Worm (Caenorhabditis elegans) whole organism, mixed stage, embryonic: Measurements from ENCODE around the gene F13H10.6.

Experiments
- bed-3 ChIP-seq: fragments of 200-800 bp; sonication (Bioruptor generic); optimal IDR thresholded peaks from 3 replicates; lab custom pipeline; 2018; ENCODE audit warnings: mild to moderate bottlenecking, missing genetic modification characterization, moderate library complexity, missing compliant biosample characterization
- blmp-1 ChIP-seq: fragments of 150-350 bp; optimal IDR thresholded peaks from 2 replicates; lab custom pipeline; 2014; ENCODE audit warnings: missing biosample characterization, missing genetic modification characterization
- ceh-39 ChIP-seq: fragments of 150-350 bp; optimal IDR thresholded peaks from 2 replicates; lab custom pipeline; 2014; ENCODE audit warnings: missing biosample characterization, missing genetic modification characterization
- ceh-43 ChIP-seq: fragments of 200-800 bp; sonication (Bioruptor generic); optimal IDR thresholded peaks from 2 replicates; lab custom pipeline; 2018; ENCODE audit warnings: mild to moderate bottlenecking, missing genetic modification characterization, moderate library complexity, missing compliant biosample characterization
- ceh-83 ChIP-seq: fragments of 200-800 bp; sonication (Bioruptor generic); optimal IDR thresholded peaks from 2 replicates; lab custom pipeline; 2018; ENCODE audit warnings: mild to moderate bottlenecking, missing genetic modification characterization, missing compliant biosample characterization
- ces-1 ChIP-seq: fragments of 150-350 bp; optimal IDR thresholded peaks from 2 replicates; lab custom pipeline; 2014; ENCODE audit warnings: missing biosample characterization, missing genetic modification reagents, missing genetic modification characterization
- cnd-1 ChIP-seq: fragments of 200-800 bp; sonication (Bioruptor generic); optimal IDR thresholded peaks from 2 replicates; lab custom pipeline; 2018; ENCODE audit warnings: mild to moderate bottlenecking, missing genetic modification characterization, missing compliant biosample characterization
- elt-1 ChIP-seq: sonication (generic microtip); optimal IDR thresholded peaks from 2 replicates; lab custom pipeline; 2017; ENCODE audit warnings: missing genetic modification characterization, mild to moderate bottlenecking, missing compliant biosample characterization, antibody characterized with exemption, moderate library complexity, borderline replicate concordance; ENCODE audit not compliant: insufficient read depth
- elt-3 ChIP-seq: fragments of 150-350 bp; optimal IDR thresholded peaks from 2 replicates; lab custom pipeline; 2014; ENCODE audit warnings: missing biosample characterization, missing genetic modification characterization
- flh-1 ChIP-seq: fragments of 200-800 bp; sonication (Bioruptor generic); optimal IDR thresholded peaks from 2 replicates; lab custom pipeline; 2018; ENCODE audit warnings: mild to moderate bottlenecking, missing genetic modification characterization, moderate library complexity, missing compliant biosample characterization
- ham-2 ChIP-seq: fragments of 200-800 bp; sonication (Bioruptor generic); optimal IDR thresholded peaks from 2 replicates; lab custom pipeline; 2018; ENCODE audit warnings: mild to moderate bottlenecking, missing genetic modification characterization, missing compliant biosample characterization
- hlh-1 ChIP-seq: fragments of 150-350 bp; optimal IDR thresholded peaks from 2 replicates; lab custom pipeline; 2014; ENCODE audit warnings: missing biosample characterization, missing genetic modification reagents, missing genetic modification characterization
- lin-13 ChIP-seq: fragments of 150-350 bp; optimal IDR thresholded peaks from 2 replicates; lab custom pipeline; 2014; ENCODE audit warnings: missing biosample characterization, missing genetic modification characterization
- lin-32 ChIP-seq: fragments of 200-800 bp; sonication (Bioruptor generic); optimal IDR thresholded peaks from 2 replicates; lab custom pipeline; 2018; ENCODE audit warnings: mild to moderate bottlenecking, missing genetic modification characterization, missing compliant biosample characterization
- mab-5 ChIP-seq: fragments of 150-350 bp; optimal IDR thresholded peaks from 2 replicates; lab custom pipeline; 2014; ENCODE audit warnings: missing biosample characterization, missing genetic modification characterization
- mls-2 ChIP-seq: sonication (generic microtip); optimal IDR thresholded peaks from 2 replicates; lab custom pipeline; 2016; ENCODE audit warnings: mild to moderate bottlenecking, missing genetic modification characterization, moderate library complexity, missing compliant biosample characterization
- nhr-12 ChIP-seq: fragments of 150-350 bp; optimal IDR thresholded peaks from 2 replicates; lab custom pipeline; 2014; ENCODE audit warnings: missing biosample characterization, missing genetic modification characterization
- nhr-2 ChIP-seq: fragments of 150-350 bp; optimal IDR thresholded peaks from 2 replicates; lab custom pipeline; 2014; ENCODE audit warnings: missing biosample characterization, missing genetic modification characterization
- nhr-237 ChIP-seq: fragments of 150-350 bp; optimal IDR thresholded peaks from 2 replicates; lab custom pipeline; 2014; ENCODE audit warnings: missing biosample characterization, missing genetic modification characterization
- nhr-28 ChIP-seq: fragments of 150-350 bp; optimal IDR thresholded peaks from 2 replicates; lab custom pipeline; 2014; ENCODE audit warnings: missing biosample characterization, missing genetic modification characterization
- nhr-76 ChIP-seq: sonication (generic microtip); optimal IDR thresholded peaks from 2 replicates; lab custom pipeline; 2017; ENCODE audit warnings: missing biosample characterization, missing genetic modification characterization
- sem-2 ChIP-seq: fragments of 200-800 bp; sonication (Bioruptor generic); optimal IDR thresholded peaks from 2 replicates; lab custom pipeline; 2018; ENCODE audit warnings: mild to moderate bottlenecking, missing genetic modification characterization, missing compliant biosample characterization
- snpc-4 ChIP-seq: fragments of 150-350 bp; optimal IDR thresholded peaks from 2 replicates; lab custom pipeline; 2014; ENCODE audit warnings: missing biosample characterization, missing genetic modification characterization
- sptf-1 ChIP-seq: sonication (generic microtip); optimal IDR thresholded peaks from 2 replicates; lab custom pipeline; 2017; ENCODE audit warnings: mild to moderate bottlenecking, missing genetic modification characterization, moderate library complexity, missing compliant biosample characterization
- tbx-8 ChIP-seq: fragments of 200-800 bp; sonication (Bioruptor generic); optimal IDR thresholded peaks from 2 replicates; lab custom pipeline; 2018; ENCODE audit warnings: mild to moderate bottlenecking, missing genetic modification characterization, moderate library complexity, missing compliant biosample characterization
- unc-39 ChIP-seq: fragments of 150-350 bp; optimal IDR thresholded peaks from 2 replicates; lab custom pipeline; 2014; ENCODE audit warnings: missing biosample characterization, missing genetic modification characterization
- unc-62 ChIP-seq: fragments of 150-350 bp; optimal IDR thresholded peaks from 2 replicates; lab custom pipeline; 2014; ENCODE audit warnings: missing biosample characterization, missing genetic modification reagents, missing genetic modification characterization
- zip-8 ChIP-seq: fragments of 150-350 bp; optimal IDR thresholded peaks from 2 replicates; lab custom pipeline; 2014; ENCODE audit warnings: missing biosample characterization, missing genetic modification characterization
- ztf-11 ChIP-seq: fragments of 150-350 bp; optimal IDR thresholded peaks from 2 replicates; lab custom pipeline; 2014; ENCODE audit warnings: missing biosample characterization, missing genetic modification characterization

F13H10.6 gene

DNA sequence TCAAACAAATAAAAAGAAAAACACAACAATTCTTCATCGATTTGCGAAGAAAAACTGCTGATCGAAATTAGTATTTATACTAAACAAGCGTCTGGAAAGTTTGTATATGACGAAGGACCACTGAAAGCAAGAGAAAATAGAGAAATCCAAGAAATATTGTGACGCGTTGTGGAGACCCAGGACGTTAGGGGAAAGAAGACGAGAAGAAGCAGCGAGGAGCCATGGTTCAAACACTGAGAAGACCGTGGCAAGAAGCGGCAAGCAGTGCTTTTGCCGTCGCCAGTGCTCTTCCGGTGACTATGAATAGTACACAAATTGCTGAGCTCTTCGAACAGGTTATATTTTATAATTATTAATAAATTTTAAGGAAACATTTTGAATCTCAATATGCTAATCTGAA lies 29.6 kb downstream of the F13H10.6 start:
- peak; percentile 7 for TF ChIP-seq hlh-1 (tag; lab: Kevin White, UChicago)
- TF ChIP-seq ceh-43 (GFP tag; lab: Kevin White, UChicago), result no peak
- TF ChIP-seq mab-5, result no peak
- no peak for TF ChIP-seq ceh-83 (GFP tag; lab: Kevin White, UChicago)
- TF ChIP-seq lin-13 (tag; lab: Kevin White, UChicago), result no peak
- no peak for TF ChIP-seq blmp-1
- peak; percentile 20 for TF ChIP-seq ham-2 (GFP tag; lab: Kevin White, UChicago)
- TF ChIP-seq nhr-28 (tag; lab: Kevin White, UChicago), result no peak
- TF ChIP-seq ces-1 (GFP tag; lab: Kevin White, UChicago), result peak; percentile 13
- no peak for TF ChIP-seq ceh-39 (tag; lab: Kevin White, UChicago)
- TF ChIP-seq zip-8 (tag; lab: Kevin White, UChicago), result no peak
- TF ChIP-seq sptf-1 (tag; lab: Kevin White, UChicago), result no peak
- TF ChIP-seq, all 35 proteins: peak for 3

ce11 chrIV:11044377-11044776 lies 35.3 kb downstream of the F13H10.6 start:
- TF ChIP-seq hlh-1 (tag; lab: Kevin White, UChicago), result no peak
- TF ChIP-seq flh-1 (GFP tag; lab: Kevin White, UChicago), result no peak
- TF ChIP-seq ceh-83 (GFP tag; lab: Kevin White, UChicago), result no peak
- TF ChIP-seq ceh-43 (GFP tag; lab: Kevin White, UChicago), result no peak
- TF ChIP-seq nhr-76, result no peak
- TF ChIP-seq elt-3 (tag; lab: Kevin White, UChicago), result no peak
- no peak for TF ChIP-seq lin-13 (tag; lab: Kevin White, UChicago)
- no peak for TF ChIP-seq mls-2 (tag; lab: Kevin White, UChicago)
- TF ChIP-seq ceh-39 (tag; lab: Kevin White, UChicago), result no peak
- no peak for TF ChIP-seq elt-1
- TF ChIP-seq ztf-11 (tag; lab: Kevin White, UChicago), result no peak
- TF ChIP-seq unc-62 (GFP tag; lab: Kevin White, UChicago), result no peak
- TF ChIP-seq nhr-12 (tag; lab: Kevin White, UChicago), result no peak
- TF ChIP-seq cnd-1 (tag; lab: Kevin White, UChicago), result no peak

DNA sequence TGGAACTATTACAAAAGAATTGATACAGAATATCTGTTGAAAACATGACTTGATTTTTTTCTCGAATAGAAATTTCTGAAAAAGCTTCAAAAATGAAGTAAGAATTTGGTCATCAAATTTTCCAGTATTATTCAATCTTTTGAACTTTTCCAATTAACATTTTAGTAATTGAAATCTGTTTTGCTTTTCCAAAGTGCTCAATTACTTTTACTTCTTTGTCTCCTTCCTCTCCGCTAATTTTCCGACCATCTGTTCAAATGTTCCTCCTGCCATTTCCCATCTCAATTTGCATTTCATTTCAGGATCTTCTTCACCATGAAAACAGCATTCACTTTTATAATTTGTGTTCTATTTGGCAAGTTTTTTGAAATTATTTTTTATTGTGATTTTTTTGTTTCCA lies 39.8 kb downstream of the F13H10.6 start, which contains the start of gene F36H1.11:
Gene F36H1.11 (plus strand): TSS at position 301 of the 400 bp plus-strand sequence.
- TF ChIP-seq ces-1 (GFP tag; lab: Kevin White, UChicago) (peak; percentile 79), tbx-8 (no peak), mab-5 (no peak), hlh-1 (tag; lab: Kevin White, UChicago) (no peak), flh-1 (GFP tag; lab: Kevin White, UChicago) (no peak), sptf-1 (tag; lab: Kevin White, UChicago) (no peak), cnd-1 (tag; lab: Kevin White, UChicago) (peak; percentile 18)

DNA sequence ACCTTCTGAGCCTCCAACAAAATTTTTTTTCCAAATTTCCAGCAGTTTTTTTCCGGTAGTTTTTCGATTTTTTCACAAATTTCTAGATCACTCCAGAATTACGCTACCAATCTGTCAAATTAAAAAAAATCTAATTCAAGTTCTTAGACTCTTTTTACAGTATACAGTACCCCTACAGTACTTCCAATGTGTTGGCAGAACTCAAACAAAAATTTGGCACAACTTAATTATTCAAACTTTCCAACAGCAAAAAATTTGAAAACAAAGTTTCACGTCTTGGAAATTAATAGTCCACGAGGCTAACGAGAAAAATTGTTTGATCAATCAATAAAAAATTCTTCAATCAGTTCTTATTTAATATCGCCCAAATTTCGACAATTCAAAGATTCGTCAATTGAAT lies 40.7 kb downstream of the F13H10.6 start, which contains the start of gene F36H1.3:
Gene F36H1.3 (plus strand): TSS at position 323 of the 400 bp plus-strand sequence.
- TF ChIP-seq lin-13 (tag; lab: Kevin White, UChicago), result no peak
- TF ChIP-seq blmp-1, result no peak
- no peak for TF ChIP-seq ceh-39 (tag; lab: Kevin White, UChicago)
- TF ChIP-seq flh-1 (GFP tag; lab: Kevin White, UChicago), result no peak
- no peak for TF ChIP-seq cnd-1 (tag; lab: Kevin White, UChicago)
- TF ChIP-seq, all 35 proteins: peak for 0

- no peak for TF ChIP-seq snpc-4 (tag; lab: Kevin White, UChicago)
- TF ChIP-seq ztf-11 (tag; lab: Kevin White, UChicago), result no peak
- TF ChIP-seq elt-1, result no peak
- TF ChIP-seq, all 35 proteins: peak for 0
Observed at ce11 chrIV:11051963-11052362, 42.9 kb downstream of the F13H10.6 start.

ce11 chrIV:11053652-11054317 lies 44.7 kb downstream of the F13H10.6 start, which contains the start of the genes F36H1.12 and lin-3:
Gene F36H1.12 (minus strand): TSS chrIV:11053702.
Gene lin-3 (plus strand): TSS chrIV:11054308.
- no peak for TF ChIP-seq zip-8 (tag; lab: Kevin White, UChicago)
- no peak for TF ChIP-seq nhr-237 (tag; lab: Kevin White, UChicago)
- no peak for TF ChIP-seq nhr-2 (tag; lab: Kevin White, UChicago)
- no peak for TF ChIP-seq sem-2 (GFP tag; lab: Kevin White, UChicago)
- TF ChIP-seq hlh-1 (tag; lab: Kevin White, UChicago), result no peak
- TF ChIP-seq mab-5, result no peak
- no peak for TF ChIP-seq blmp-1
- TF ChIP-seq nhr-28 (tag; lab: Kevin White, UChicago), result no peak
- TF ChIP-seq ces-1 (GFP tag; lab: Kevin White, UChicago), result no peak
- TF ChIP-seq tbx-8, result no peak
- no peak for TF ChIP-seq lin-32 (GFP tag; lab: Kevin White, UChicago)
- TF ChIP-seq sptf-1 (tag; lab: Kevin White, UChicago), result no peak
- no peak for TF ChIP-seq unc-39 (tag; lab: Kevin White, UChicago)
- TF ChIP-seq bed-3 (GFP tag; lab: Kevin White, UChicago), result no peak
- TF ChIP-seq ceh-83 (GFP tag; lab: Kevin White, UChicago), result no peak
- TF ChIP-seq unc-62 (GFP tag; lab: Kevin White, UChicago), result no peak
- TF ChIP-seq nhr-76, result no peak
- TF ChIP-seq nhr-12 (tag; lab: Kevin White, UChicago), result no peak
- TF ChIP-seq elt-3 (tag; lab: Kevin White, UChicago), result no peak
